Fruit fly (Drosophila melanogaster) whole organism, embryonic: ENCODE measurements around the gene ND-49L.

ENCODE experiments used
- CG10274 ChIP-seq: fragments of 200-800 bp; sonication (Bioruptor generic); optimal IDR thresholded peaks from 3 replicates; lab custom pipeline; 2017; ENCODE audit warnings: missing biosample characterization, mild to moderate bottlenecking, missing genetic modification characterization
- CG11560 ChIP-seq: fragments of 200-800 bp; sonication (Bioruptor generic); IDR thresholded peaks from 3 replicates; pipeline ENCODE4 v1.3.6; 2022; ENCODE audit warnings: missing biosample characterization, missing genetic modification characterization
- CG13287 ChIP-seq: fragments of 200-800 bp; sonication (Bioruptor generic); IDR thresholded peaks from 2 replicates; pipeline ENCODE4 v1.3.6; 2022; ENCODE audit warnings: missing biosample characterization, missing genetic modification characterization; ENCODE audit not compliant: partially characterized antibody
- CG1792 ChIP-seq: fragments of 200-800 bp; sonication (Bioruptor generic); optimal IDR thresholded peaks from 2 replicates; lab custom pipeline; 2016; ENCODE audit warnings: missing biosample characterization, missing genetic modification characterization
- CG3847 ChIP-seq: fragments of 200-800 bp; sonication (Bioruptor generic); IDR thresholded peaks from 2 replicates; pipeline ENCODE4 v1.3.6; 2022; ENCODE audit warnings: missing biosample characterization, missing genetic modification characterization
- CG5245 ChIP-seq: fragments of 200-800 bp; sonication (Bioruptor generic); optimal IDR thresholded peaks from 3 replicates; lab custom pipeline; 2016; ENCODE audit warnings: missing biosample characterization, missing genetic modification characterization
- MBD-R2 ChIP-seq: fragments of 200-800 bp; sonication (Bioruptor generic); IDR thresholded peaks from 2 replicates; pipeline ENCODE4 v1.3.6; 2022; ENCODE audit warnings: missing biosample characterization, missing genetic modification characterization
- cad ChIP-seq: fragments of >200 bp; optimal IDR thresholded peaks from 2 replicates; lab custom pipeline; 2017; ENCODE audit warnings: missing biosample characterization, missing genetic modification characterization
- dm ChIP-seq: fragments of 200-800 bp; sonication (Bioruptor generic); optimal IDR thresholded peaks from 3 replicates; lab custom pipeline; 2016; ENCODE audit warnings: missing biosample characterization, missing genetic modification characterization
- gcm ChIP-seq: fragments of 200-800 bp; sonication (Bioruptor generic); optimal IDR thresholded peaks from 2 replicates; lab custom pipeline; 2019; ENCODE audit warnings: missing biosample characterization, mild to moderate bottlenecking, missing genetic modification characterization, moderate library complexity
- gsb-n ChIP-seq: fragments of 200-800 bp; sonication (Bioruptor generic); optimal IDR thresholded peaks from 3 replicates; lab custom pipeline; 2018; ENCODE audit warnings: missing biosample characterization, mild to moderate bottlenecking, missing genetic modification characterization
- p53 ChIP-seq: fragments of 200-800 bp; sonication (Bioruptor generic); optimal IDR thresholded peaks from 2 replicates; lab custom pipeline; 2016; ENCODE audit warnings: missing biosample characterization, missing genetic modification characterization
- tio ChIP-seq: fragments of 200-800 bp; sonication (Bioruptor generic); optimal IDR thresholded peaks from 2 replicates; lab custom pipeline; 2017; ENCODE audit warnings: missing biosample characterization, missing genetic modification characterization, inconsistent platforms
- zf30C ChIP-seq: fragments of 200-800 bp; sonication (Bioruptor generic); optimal IDR thresholded peaks from 3 replicates; lab custom pipeline; 2018; ENCODE audit warnings: missing biosample characterization, mild to moderate bottlenecking, missing genetic modification characterization

DNA sequence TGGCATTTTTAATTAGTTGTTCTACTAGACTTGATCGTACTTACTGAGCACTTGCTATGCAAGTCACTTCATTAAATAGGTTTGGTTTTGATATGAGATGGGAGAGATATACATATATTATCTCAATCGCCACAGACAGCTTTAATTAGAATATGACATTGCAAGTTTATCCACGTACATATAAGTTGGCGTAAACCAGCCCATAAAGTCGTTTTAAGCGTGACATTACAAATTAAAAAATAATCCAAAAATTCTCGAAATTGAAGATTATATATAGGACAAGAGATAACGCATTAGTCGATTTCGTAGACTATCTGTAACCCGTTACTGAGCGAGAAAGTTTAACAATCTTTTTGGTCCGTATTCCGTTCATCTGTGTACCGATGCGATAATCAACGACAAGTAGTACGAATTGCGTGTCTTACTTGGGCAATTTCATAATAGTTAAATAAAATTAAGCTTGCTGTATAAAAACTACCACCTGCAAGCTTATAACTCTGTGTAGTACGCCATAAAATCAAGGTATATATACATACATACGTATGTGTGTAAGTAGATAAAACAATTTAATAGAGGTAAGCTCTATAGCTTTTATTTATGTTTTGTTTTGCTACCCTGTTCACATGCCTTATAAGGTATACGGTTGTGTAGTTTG, 37.9 kb upstream of the ND-49L start, which contains the start of gene CG10560:
- TF ChIP-seq dm: no peak
- no peak for TF ChIP-seq CG5245 (GFP tag; lab: Kevin White, UChicago)
- TF ChIP-seq p53 (GFP tag; lab: Kevin White, UChicago): no peak
- no peak for TF ChIP-seq CG3847 (GFP tag; lab: Robert Waterston, UW)
- no peak for TF ChIP-seq CG13287 (GFP tag; lab: Robert Waterston, UW)
- TF ChIP-seq CG1792 (GFP tag; lab: Kevin White, UChicago): no peak
- TF ChIP-seq CG11560 (tag; lab: Robert Waterston, UW): no peak
- no peak for TF ChIP-seq CG10274
- no peak for TF ChIP-seq cad (GFP tag; lab: Kevin White, UChicago)
- TF ChIP-seq zf30C (GFP tag; lab: Kevin White, UChicago): no peak
- TF ChIP-seq gcm (GFP tag; lab: Kevin White, UChicago): no peak
- no peak for TF ChIP-seq tio
- TF ChIP-seq MBD-R2 (GFP tag; lab: Robert Waterston, UW): no peak
- no peak for TF ChIP-seq gsb-n (tag; lab: Kevin White, UChicago)
